Worm (Caenorhabditis elegans): Measurements from ENCODE around the gene asp-6.

- TF ChIP-seq ceh-82 (tag; optimal IDR thresholded peaks at IDR 0.05) = no peak
- TF ChIP-seq nhr-28 (tag; optimal IDR thresholded peaks at IDR 0.05) = no peak
- no peak for TF ChIP-seq mab-9 (GFP tag; IDR thresholded peaks at IDR 0.05)
- TF ChIP-seq xbp-1 (tag; optimal IDR thresholded peaks at IDR 0.05) = no peak
- TF ChIP-seq rnt-1 (tag; optimal IDR thresholded peaks at IDR 0.05) = no peak
Measured at ce11 chrV:8217661-8218265, 51.0 kb downstream of the asp-6 start, which contains the start of gene K07C11.8.

Data from whole organism, L1 larva.